Worm (Caenorhabditis elegans) whole organism, L2 larva: ENCODE data around the gene bmk-1.

Source experiments
- C34F6.9 ChIP-seq: fragments of 150-350 bp; optimal IDR thresholded peaks from 2 replicates; lab custom pipeline; 2014; ENCODE audit warnings: missing biosample characterization, missing genetic modification characterization
- F13H6.1 ChIP-seq: sonication (generic microtip); optimal IDR thresholded peaks from 2 replicates; lab custom pipeline; 2016; ENCODE audit warnings: missing genetic modification characterization, missing compliant biosample characterization
- R02D3.7 ChIP-seq: fragments of 150-350 bp; optimal IDR thresholded peaks from 2 replicates; lab custom pipeline; 2014; ENCODE audit warnings: missing biosample characterization, missing genetic modification characterization
- Y55F3AM.14 ChIP-seq: fragments of 200-800 bp; sonication (Bioruptor generic); optimal IDR thresholded peaks from 2 replicates; lab custom pipeline; 2018; ENCODE audit warnings: mild to moderate bottlenecking, missing genetic modification characterization, missing compliant biosample characterization
- ZK546.5 ChIP-seq: sonication (generic microtip); optimal IDR thresholded peaks from 2 replicates; lab custom pipeline; 2017; ENCODE audit warnings: missing biosample characterization, missing genetic modification characterization
- alr-1 ChIP-seq: fragments of 150-350 bp; optimal IDR thresholded peaks from 2 replicates; lab custom pipeline; 2014; ENCODE audit warnings: missing biosample characterization, missing genetic modification characterization
- aly-2 ChIP-seq: fragments of 150-350 bp; optimal IDR thresholded peaks from 2 replicates; lab custom pipeline; 2014; ENCODE audit warnings: missing biosample characterization, missing genetic modification characterization
- ama-1 ChIP-seq: fragments of 150-350 bp; optimal IDR thresholded peaks from 2 replicates; lab custom pipeline; 2018; ENCODE audit warnings: inconsistent platforms
- blmp-1 ChIP-seq: sonication (generic microtip); optimal IDR thresholded peaks from 2 replicates; lab custom pipeline; 2017; ENCODE audit warnings: missing genetic modification characterization, mild to moderate bottlenecking, missing compliant biosample characterization, antibody characterized with exemption, moderate library complexity; ENCODE audit not compliant: insufficient read depth
- ceh-16 ChIP-seq: fragments of 150-350 bp; optimal IDR thresholded peaks from 2 replicates; lab custom pipeline; 2014; ENCODE audit warnings: missing biosample characterization, missing genetic modification characterization
- ceh-82 ChIP-seq: fragments of 150-350 bp; optimal IDR thresholded peaks from 2 replicates; lab custom pipeline; 2014; ENCODE audit warnings: missing biosample characterization, missing genetic modification characterization
- crh-2 ChIP-seq: sonication (generic microtip); optimal IDR thresholded peaks from 2 replicates; lab custom pipeline; 2017; ENCODE audit warnings: missing biosample characterization, missing genetic modification characterization
- dmd-4 ChIP-seq: sonication (generic microtip); optimal IDR thresholded peaks from 2 replicates; lab custom pipeline; 2017; ENCODE audit warnings: missing biosample characterization, missing genetic modification characterization
- egl-27 ChIP-seq: sonication (generic microtip); optimal IDR thresholded peaks from 3 replicates; lab custom pipeline; 2017; ENCODE audit warnings: missing biosample characterization, missing genetic modification reagents, missing genetic modification characterization
- elt-1 ChIP-seq: fragments of 150-350 bp; optimal IDR thresholded peaks from 2 replicates; lab custom pipeline; 2014; ENCODE audit warnings: missing biosample characterization, missing genetic modification characterization
- elt-3 ChIP-seq: sonication (generic microtip); optimal IDR thresholded peaks from 2 replicates; lab custom pipeline; 2017; ENCODE audit warnings: missing biosample characterization, missing genetic modification characterization
- fos-1 ChIP-seq: fragments of 150-350 bp; optimal IDR thresholded peaks from 2 replicates; lab custom pipeline; 2014; ENCODE audit warnings: missing biosample characterization, missing genetic modification characterization
- gmeb-1 ChIP-seq: fragments of 150-350 bp; optimal IDR thresholded peaks from 2 replicates; lab custom pipeline; 2014; ENCODE audit warnings: missing biosample characterization, missing genetic modification characterization
- lin-11 ChIP-seq: fragments of 150-350 bp; sonication (generic microtip); optimal IDR thresholded peaks from 2 replicates; lab custom pipeline; 2014; ENCODE audit warnings: missing biosample characterization, missing genetic modification characterization, inconsistent platforms, mixed read lengths
- lin-13 ChIP-seq: fragments of 150-350 bp; optimal IDR thresholded peaks from 2 replicates; lab custom pipeline; 2014; ENCODE audit warnings: missing biosample characterization, missing genetic modification reagents, missing genetic modification characterization
- lin-39 ChIP-seq: fragments of 150-350 bp; optimal IDR thresholded peaks from 2 replicates; lab custom pipeline; 2014; ENCODE audit warnings: missing biosample characterization, missing genetic modification reagents, missing genetic modification characterization
- lsy-2 ChIP-seq, 2 experiments: fragments of 150-350 bp in 1 of 2; sonication (generic microtip) in 1 of 2; optimal IDR thresholded peaks; 2 replicates each; lab custom pipeline; 2014 to 2017; ENCODE audit warnings: missing biosample characterization in 2 of 2, missing genetic modification characterization in 2 of 2
- mab-5 ChIP-seq: fragments of 150-350 bp; optimal IDR thresholded peaks from 2 replicates; lab custom pipeline; 2014; ENCODE audit warnings: missing biosample characterization, missing genetic modification characterization
- mbf-1 ChIP-seq: sonication (generic microtip); optimal IDR thresholded peaks from 2 replicates; lab custom pipeline; 2017; ENCODE audit warnings: missing biosample characterization, missing genetic modification characterization
- mdl-1 ChIP-seq, 2 experiments: fragments of 150-350 bp in 1 of 2; sonication (generic microtip) in 1 of 2; optimal IDR thresholded peaks; 2 replicates each; lab custom pipeline; 2017; ENCODE audit warnings: missing biosample characterization in 2 of 2, missing genetic modification characterization in 2 of 2
- nhr-10 ChIP-seq: sonication (generic microtip); optimal IDR thresholded peaks from 2 replicates; lab custom pipeline; 2017; ENCODE audit warnings: missing biosample characterization, missing genetic modification characterization
- nhr-11 ChIP-seq: fragments of 150-350 bp; optimal IDR thresholded peaks from 2 replicates; lab custom pipeline; 2014; ENCODE audit warnings: missing biosample characterization, missing genetic modification characterization
- nhr-12 ChIP-seq: fragments of 150-350 bp; optimal IDR thresholded peaks from 2 replicates; lab custom pipeline; 2014; ENCODE audit warnings: missing biosample characterization, missing genetic modification characterization
- nhr-129 ChIP-seq: fragments of 150-350 bp; optimal IDR thresholded peaks from 2 replicates; lab custom pipeline; 2014; ENCODE audit warnings: missing biosample characterization, missing genetic modification characterization
- nhr-21 ChIP-seq: fragments of 150-350 bp; optimal IDR thresholded peaks from 2 replicates; lab custom pipeline; 2014; ENCODE audit warnings: missing biosample characterization, missing genetic modification characterization
- nhr-23 ChIP-seq: fragments of 150-350 bp; optimal IDR thresholded peaks from 2 replicates; lab custom pipeline; 2014; ENCODE audit warnings: missing biosample characterization, missing genetic modification reagents, missing genetic modification characterization
- nhr-237 ChIP-seq: fragments of 150-350 bp; optimal IDR thresholded peaks from 2 replicates; lab custom pipeline; 2014; ENCODE audit warnings: missing biosample characterization, missing genetic modification characterization
- nhr-25 ChIP-seq: fragments of 150-350 bp; sonication (generic microtip); optimal IDR thresholded peaks from 3 replicates; lab custom pipeline; 2014; ENCODE audit warnings: missing biosample characterization, missing genetic modification characterization
- nhr-6 ChIP-seq: fragments of 150-350 bp; optimal IDR thresholded peaks from 2 replicates; lab custom pipeline; 2014; ENCODE audit warnings: missing biosample characterization, missing genetic modification characterization
- nhr-77 ChIP-seq: fragments of 150-350 bp; optimal IDR thresholded peaks from 2 replicates; lab custom pipeline; 2014; ENCODE audit warnings: missing biosample characterization, missing genetic modification characterization
- peb-1 ChIP-seq: fragments of 150-350 bp; optimal IDR thresholded peaks from 2 replicates; lab custom pipeline; 2014; ENCODE audit warnings: missing biosample characterization, missing genetic modification characterization
- sem-4 ChIP-seq: fragments of 150-350 bp; optimal IDR thresholded peaks from 2 replicates; lab custom pipeline; 2014; ENCODE audit warnings: missing biosample characterization, missing genetic modification reagents, missing genetic modification characterization
- skn-1 ChIP-seq: sonication (generic microtip); optimal IDR thresholded peaks from 2 replicates; lab custom pipeline; 2017; ENCODE audit warnings: missing biosample characterization, missing genetic modification characterization
- sma-3 ChIP-seq: sonication (generic microtip); optimal IDR thresholded peaks from 2 replicates; lab custom pipeline; 2016; ENCODE audit warnings: missing genetic modification reagents, missing genetic modification characterization, missing compliant biosample characterization
- sma-9 ChIP-seq, 2 experiments: fragments of 150-350 bp in 1 of 2; sonication (generic microtip) in 1 of 2; optimal IDR thresholded peaks; 2 replicates each; lab custom pipeline; 2014 to 2016; ENCODE audit warnings: missing genetic modification characterization in 2 of 2, mild to moderate bottlenecking in 1 of 2, missing biosample characterization in 1 of 2, missing compliant biosample characterization in 1 of 2, missing genetic modification reagents in 1 of 2, moderate library complexity in 1 of 2
- snpc-4 ChIP-seq: fragments of 150-350 bp; optimal IDR thresholded peaks from 2 replicates; lab custom pipeline; 2014; ENCODE audit warnings: missing biosample characterization, missing genetic modification characterization
- unc-39 ChIP-seq: fragments of 150-350 bp; optimal IDR thresholded peaks from 2 replicates; lab custom pipeline; 2014; ENCODE audit warnings: missing biosample characterization, missing genetic modification characterization
- unc-55 ChIP-seq: fragments of 150-350 bp; sonication (generic microtip); optimal IDR thresholded peaks from 3 replicates; lab custom pipeline; 2014; ENCODE audit warnings: missing biosample characterization, missing genetic modification reagents, missing genetic modification characterization
- unc-62 ChIP-seq: fragments of 150-350 bp; optimal IDR thresholded peaks from 2 replicates; lab custom pipeline; 2014; ENCODE audit warnings: missing biosample characterization, missing genetic modification reagents, missing genetic modification characterization
- zag-1 ChIP-seq: fragments of 150-350 bp; optimal IDR thresholded peaks from 2 replicates; lab custom pipeline; 2014; ENCODE audit warnings: missing biosample characterization, missing genetic modification characterization
- ztf-1 ChIP-seq: fragments of 200-800 bp; sonication (Bioruptor generic); conservative IDR thresholded peaks from 2 replicates; pipeline ENCODE4 v1.3.6; 2022; ENCODE audit warnings: missing genetic modification characterization, missing compliant biosample characterization
- ztf-11 ChIP-seq: sonication (generic microtip); optimal IDR thresholded peaks from 2 replicates; lab custom pipeline; 2017; ENCODE audit warnings: missing biosample characterization, missing genetic modification characterization
- ztf-4 ChIP-seq: fragments of 150-350 bp; optimal IDR thresholded peaks from 2 replicates; lab custom pipeline; 2014; ENCODE audit warnings: missing biosample characterization, missing genetic modification characterization

The bmk-1 gene

DNA sequence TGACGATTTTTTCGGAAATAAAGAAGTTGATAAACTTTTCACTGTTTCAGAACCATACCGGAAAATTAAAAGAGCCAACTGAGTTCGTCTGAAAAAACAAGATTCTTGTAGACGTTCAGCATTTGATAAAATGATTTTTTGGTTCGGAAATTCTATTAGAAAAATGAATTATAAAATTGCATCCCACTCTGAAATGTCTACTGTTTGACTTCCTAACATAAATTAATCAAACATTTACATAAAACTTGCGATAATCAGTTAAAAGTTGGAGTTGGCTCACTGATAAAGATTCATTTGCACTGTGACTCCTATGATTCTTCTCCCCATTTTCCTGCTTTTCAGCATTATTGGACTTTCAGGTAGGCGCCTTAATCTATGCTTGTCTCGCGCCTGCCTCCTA lies 12.1 kb upstream of the bmk-1 start, which contains the start of gene clec-57:
Gene clec-57 (plus strand): TSS at position 301 of the 400 bp plus-strand sequence.
- TF ChIP-seq mab-5 (no peak), elt-3 (tag; lab: Kevin White, UChicago) (no peak), elt-1 (no peak), ztf-4 (no peak), ZK546.5 (tag; lab: Kevin White, UChicago) (no peak), crh-2 (tag; lab: Kevin White, UChicago) (no peak), ama-1 (lab: Kevin White, UChicago) (no peak), F13H6.1 (no peak), Y55F3AM.14 (GFP tag; lab: Kevin White, UChicago) (no peak), lin-39 (no peak), aly-2 (tag; lab: Kevin White, UChicago) (no peak), gmeb-1 (tag; lab: Kevin White, UChicago) (no peak), sma-9 (GFP tag; optimal IDR thresholded peaks at IDR 0.05; lab: Kevin White, UChicago) (no peak), sma-9 (tag; optimal IDR thresholded peaks at IDR 0.05; lab: Kevin White, UChicago) (no peak), nhr-25 (tag; lab: Kevin White, UChicago) (no peak), nhr-23 (no peak), alr-1 (tag; lab: Kevin White, UChicago) (no peak)

DNA sequence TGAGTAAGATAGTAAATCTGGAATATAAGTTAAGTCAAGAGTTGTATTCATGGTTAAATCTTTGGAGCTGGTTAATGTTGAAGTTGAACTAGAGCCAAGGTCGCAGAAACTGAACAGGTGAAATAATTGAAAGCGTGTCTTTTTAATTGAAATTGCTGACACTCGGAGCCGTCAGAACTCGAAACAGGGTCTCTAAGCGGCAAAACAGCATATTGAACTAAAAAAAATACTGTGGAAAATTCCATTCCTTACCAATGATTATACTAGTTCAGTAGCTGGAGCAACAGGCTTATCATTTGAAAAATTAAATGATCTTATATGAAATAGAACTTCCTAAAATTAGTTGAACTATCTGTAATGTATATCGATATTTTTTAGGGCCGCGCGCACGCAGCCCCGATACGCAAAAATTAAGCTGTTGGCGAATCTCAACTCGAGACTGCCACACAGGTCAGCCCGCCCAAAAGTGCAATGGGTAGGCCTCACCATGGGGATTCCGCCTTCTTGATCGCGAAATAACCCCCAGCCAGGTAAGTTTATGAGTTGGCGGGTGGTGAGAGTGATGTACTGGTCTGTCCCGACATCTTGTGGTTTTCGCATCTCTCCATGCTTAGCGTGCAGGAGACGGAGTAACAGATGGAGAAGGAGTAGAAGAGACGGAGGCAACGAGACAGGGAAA lies 11.6 kb upstream of the bmk-1 start, which contains the start of gene srz-97:
Gene srz-97 (minus strand): TSS at position 51 of the 679 bp plus-strand sequence.
- TF ChIP-seq blmp-1 (tag; lab: Kevin White, UChicago) (no peak), nhr-237 (no peak), mbf-1 (tag; lab: Kevin White, UChicago) (no peak), ceh-82 (tag; lab: Kevin White, UChicago) (no peak), sma-9 (GFP tag; optimal IDR thresholded peaks at IDR 0.05; lab: Kevin White, UChicago) (peak; percentile 73), sma-9 (tag; optimal IDR thresholded peaks at IDR 0.05; lab: Kevin White, UChicago) (no peak), ztf-1 (GFP tag; lab: Robert Waterston, UW) (no peak), F13H6.1 (peak; percentile 3), C34F6.9 (peak; percentile 5), nhr-21 (peak; percentile 59), elt-3 (tag; lab: Kevin White, UChicago) (no peak), ama-1 (lab: Kevin White, UChicago) (peak; percentile 7), skn-1 (tag; lab: Kevin White, UChicago) (no peak), ztf-11 (tag; lab: Kevin White, UChicago) (no peak), nhr-25 (tag; lab: Kevin White, UChicago) (no peak), mab-5 (no peak), nhr-129 (tag; lab: Kevin White, UChicago) (peak; percentile 16), lin-39 (no peak), crh-2 (tag; lab: Kevin White, UChicago) (peak; percentile 40), ztf-4 (no peak), unc-55 (no peak), R02D3.7 (no peak), lin-11 (no peak), Y55F3AM.14 (GFP tag; lab: Kevin White, UChicago) (no peak), zag-1 (tag; lab: Kevin White, UChicago) (peak; percentile 16), unc-39 (tag; lab: Kevin White, UChicago) (no peak), snpc-4 (tag; lab: Kevin White, UChicago) (peak; percentile 96), nhr-23 (no peak), nhr-10 (tag; lab: Kevin White, UChicago) (no peak), unc-62 (GFP tag; lab: Kevin White, UChicago) (no peak), sma-3 (peak; percentile 70), ceh-16 (tag; lab: Kevin White, UChicago) (peak; percentile 51), lin-13 (GFP tag; lab: Kevin White, UChicago) (peak; percentile 19), egl-27 (peak; percentile 20), sem-4 (tag; lab: Kevin White, UChicago) (no peak), nhr-77 (no peak), nhr-6 (no peak), elt-1 (no peak), nhr-11 (tag; lab: Kevin White, UChicago) (no peak), nhr-12 (tag; lab: Kevin White, UChicago) (no peak), aly-2 (tag; lab: Kevin White, UChicago) (no peak), gmeb-1 (tag; lab: Kevin White, UChicago) (no peak), fos-1 (tag; lab: Kevin White, UChicago) (peak; percentile 13), dmd-4 (tag; lab: Kevin White, UChicago) (no peak), lsy-2 (tag; optimal IDR thresholded peaks at IDR 0.05; lab: Kevin White, UChicago) (no peak), ZK546.5 (tag; lab: Kevin White, UChicago) (no peak), alr-1 (tag; lab: Kevin White, UChicago) (no peak), peb-1 (tag; lab: Kevin White, UChicago) (no peak), mdl-1 (tag; optimal IDR thresholded peaks at IDR 0.05; lab: Kevin White, UChicago) (no peak)
- TF ChIP-seq, all 48 proteins: peak for 14
